Fruit fly (Drosophila melanogaster) whole organism, prepupa: ENCODE data around the gene Mulk.

Experiments
- CG10631 ChIP-seq: fragments of 200-800 bp; sonication (Bioruptor generic); optimal IDR thresholded peaks from 2 replicates; lab custom pipeline; 2016; ENCODE audit warnings: missing biosample characterization, missing genetic modification characterization
- CG11294 ChIP-seq: fragments of 200-800 bp; sonication (Bioruptor generic); IDR thresholded peaks from 2 replicates; pipeline ENCODE4 v1.3.6; 2022; ENCODE audit warnings: missing biosample characterization, missing genetic modification characterization
- CG15336 ChIP-seq: fragments of 200-800 bp; sonication (Bioruptor generic); IDR thresholded peaks from 2 replicates; pipeline ENCODE4 v1.3.6; 2022; ENCODE audit warnings: missing biosample characterization, missing genetic modification characterization
- CG6854 ChIP-seq: fragments of 200-800 bp; sonication (Bioruptor generic); optimal IDR thresholded peaks from 2 replicates; lab custom pipeline; 2017; ENCODE audit warnings: missing biosample characterization, mild to moderate bottlenecking, missing genetic modification characterization
- CG8319 ChIP-seq: fragments of 200-800 bp; sonication (Bioruptor generic); optimal IDR thresholded peaks from 3 replicates; lab custom pipeline; 2016; ENCODE audit warnings: missing biosample characterization, missing genetic modification characterization
- Hr39 ChIP-seq: fragments of 200-800 bp; sonication (Bioruptor generic); optimal IDR thresholded peaks from 2 replicates; lab custom pipeline; 2016; ENCODE audit warnings: missing biosample characterization, missing genetic modification characterization
- Lpt ChIP-seq: fragments of 200-800 bp; sonication (Bioruptor generic); optimal IDR thresholded peaks from 3 replicates; lab custom pipeline; 2016; ENCODE audit warnings: missing biosample characterization, missing genetic modification characterization
- Sox102F ChIP-seq: fragments of 200-800 bp; sonication (Bioruptor generic); optimal IDR thresholded peaks from 2 replicates; lab custom pipeline; 2016; ENCODE audit warnings: missing biosample characterization, mild to moderate bottlenecking, missing genetic modification characterization
- salr ChIP-seq, 2 experiments: fragments of 200-800 bp; sonication (Bioruptor generic); optimal IDR thresholded peaks; 3 replicates each; lab custom pipeline; 2016 to 2018; ENCODE audit warnings: missing biosample characterization in 2 of 2, missing genetic modification characterization in 2 of 2, mild to moderate bottlenecking in 1 of 2
- spab ChIP-seq: fragments of 200-800 bp; sonication (Bioruptor generic); optimal IDR thresholded peaks from 2 replicates; lab custom pipeline; 2017; ENCODE audit warnings: missing biosample characterization, mild to moderate bottlenecking, missing genetic modification characterization, missing genetic modification reagents
- ss ChIP-seq, 2 experiments: fragments of 200-800 bp; sonication (Bioruptor generic); optimal IDR thresholded peaks; 2 replicates in 1 of 2; 3 replicates in 1 of 2; lab custom pipeline; 2017 to 2018; ENCODE audit warnings: mild to moderate bottlenecking in 2 of 2, missing biosample characterization in 2 of 2, missing genetic modification characterization in 2 of 2, moderate library complexity in 1 of 2
- vri ChIP-seq: fragments of 200-800 bp; sonication (Bioruptor generic); optimal IDR thresholded peaks from 3 replicates; lab custom pipeline; 2016; ENCODE audit warnings: missing biosample characterization, mild to moderate bottlenecking, missing genetic modification characterization

dm6 chr2L:10280772-10281171 is 10.9 kb downstream of the Mulk start, which contains the start of gene CG34043:
- TF ChIP-seq Lpt (GFP tag; lab: Kevin White, UChicago) (no peak), Sox102F (GFP tag; lab: Kevin White, UChicago) (no peak), Hr39 (GFP tag; lab: Kevin White, UChicago) (no peak), CG8319 (no peak), spab (no peak), CG6854 (GFP tag; lab: Kevin White, UChicago) (no peak), ss (GFP tag; optimal IDR thresholded peaks at IDR 0.05; lab: Kevin White, UChicago) (no peak), vri (GFP tag; lab: Kevin White, UChicago) (no peak), CG15336 (GFP tag; lab: Robert Waterston, UW) (no peak), CG10631 (GFP tag; lab: Kevin White, UChicago) (no peak), salr (GFP tag; optimal IDR thresholded peaks at IDR 0.05; lab: Kevin White, UChicago) (no peak), CG11294 (no peak)
